Worm (Caenorhabditis elegans) whole organism, mixed stage, embryonic: ENCODE results near the gene K05F6.10.

Experiments
- blmp-1 ChIP-seq: fragments of 150-350 bp; optimal IDR thresholded peaks from 2 replicates; lab custom pipeline; 2014; ENCODE audit warnings: missing biosample characterization, missing genetic modification characterization
- ceh-39 ChIP-seq: fragments of 150-350 bp; optimal IDR thresholded peaks from 2 replicates; lab custom pipeline; 2014; ENCODE audit warnings: missing biosample characterization, missing genetic modification characterization
- ceh-43 ChIP-seq: fragments of 200-800 bp; sonication (Bioruptor generic); optimal IDR thresholded peaks from 2 replicates; lab custom pipeline; 2018; ENCODE audit warnings: mild to moderate bottlenecking, missing genetic modification characterization, moderate library complexity, missing compliant biosample characterization
- ceh-83 ChIP-seq: fragments of 200-800 bp; sonication (Bioruptor generic); optimal IDR thresholded peaks from 2 replicates; lab custom pipeline; 2018; ENCODE audit warnings: mild to moderate bottlenecking, missing genetic modification characterization, missing compliant biosample characterization
- ces-1 ChIP-seq: fragments of 150-350 bp; optimal IDR thresholded peaks from 2 replicates; lab custom pipeline; 2014; ENCODE audit warnings: missing biosample characterization, missing genetic modification reagents, missing genetic modification characterization
- cnd-1 ChIP-seq: fragments of 200-800 bp; sonication (Bioruptor generic); optimal IDR thresholded peaks from 2 replicates; lab custom pipeline; 2018; ENCODE audit warnings: mild to moderate bottlenecking, missing genetic modification characterization, missing compliant biosample characterization
- elt-1 ChIP-seq: sonication (generic microtip); optimal IDR thresholded peaks from 2 replicates; lab custom pipeline; 2017; ENCODE audit warnings: missing genetic modification characterization, mild to moderate bottlenecking, missing compliant biosample characterization, antibody characterized with exemption, moderate library complexity, borderline replicate concordance; ENCODE audit not compliant: insufficient read depth
- elt-3 ChIP-seq: fragments of 150-350 bp; optimal IDR thresholded peaks from 2 replicates; lab custom pipeline; 2014; ENCODE audit warnings: missing biosample characterization, missing genetic modification characterization
- flh-1 ChIP-seq: fragments of 200-800 bp; sonication (Bioruptor generic); optimal IDR thresholded peaks from 2 replicates; lab custom pipeline; 2018; ENCODE audit warnings: mild to moderate bottlenecking, missing genetic modification characterization, moderate library complexity, missing compliant biosample characterization
- ham-2 ChIP-seq: fragments of 200-800 bp; sonication (Bioruptor generic); optimal IDR thresholded peaks from 2 replicates; lab custom pipeline; 2018; ENCODE audit warnings: mild to moderate bottlenecking, missing genetic modification characterization, missing compliant biosample characterization
- hlh-1 ChIP-seq: fragments of 150-350 bp; optimal IDR thresholded peaks from 2 replicates; lab custom pipeline; 2014; ENCODE audit warnings: missing biosample characterization, missing genetic modification reagents, missing genetic modification characterization
- lin-32 ChIP-seq: fragments of 200-800 bp; sonication (Bioruptor generic); optimal IDR thresholded peaks from 2 replicates; lab custom pipeline; 2018; ENCODE audit warnings: mild to moderate bottlenecking, missing genetic modification characterization, missing compliant biosample characterization
- lsy-2 ChIP-seq: fragments of 150-350 bp; optimal IDR thresholded peaks from 2 replicates; lab custom pipeline; 2014; ENCODE audit warnings: missing biosample characterization, missing genetic modification characterization
- mab-5 ChIP-seq: fragments of 150-350 bp; optimal IDR thresholded peaks from 2 replicates; lab custom pipeline; 2014; ENCODE audit warnings: missing biosample characterization, missing genetic modification characterization
- mep-1 ChIP-seq: fragments of 150-350 bp; optimal IDR thresholded peaks from 2 replicates; lab custom pipeline; 2017; ENCODE audit warnings: missing biosample characterization, missing genetic modification reagents, missing genetic modification characterization, inconsistent platforms
- mls-2 ChIP-seq: sonication (generic microtip); optimal IDR thresholded peaks from 2 replicates; lab custom pipeline; 2016; ENCODE audit warnings: mild to moderate bottlenecking, missing genetic modification characterization, moderate library complexity, missing compliant biosample characterization
- nhr-12 ChIP-seq: fragments of 150-350 bp; optimal IDR thresholded peaks from 2 replicates; lab custom pipeline; 2014; ENCODE audit warnings: missing biosample characterization, missing genetic modification characterization
- nhr-237 ChIP-seq: fragments of 150-350 bp; optimal IDR thresholded peaks from 2 replicates; lab custom pipeline; 2014; ENCODE audit warnings: missing biosample characterization, missing genetic modification characterization
- pha-4 ChIP-seq: fragments of 150-350 bp; optimal IDR thresholded peaks from 2 replicates; lab custom pipeline; 2018; ENCODE audit warnings: missing biosample characterization, missing genetic modification reagents, missing genetic modification characterization
- sem-2 ChIP-seq: fragments of 200-800 bp; sonication (Bioruptor generic); optimal IDR thresholded peaks from 2 replicates; lab custom pipeline; 2018; ENCODE audit warnings: mild to moderate bottlenecking, missing genetic modification characterization, missing compliant biosample characterization
- snpc-4 ChIP-seq: fragments of 150-350 bp; optimal IDR thresholded peaks from 2 replicates; lab custom pipeline; 2014; ENCODE audit warnings: missing biosample characterization, missing genetic modification characterization
- sptf-1 ChIP-seq: sonication (generic microtip); optimal IDR thresholded peaks from 2 replicates; lab custom pipeline; 2017; ENCODE audit warnings: mild to moderate bottlenecking, missing genetic modification characterization, moderate library complexity, missing compliant biosample characterization
- unc-120 ChIP-seq: sonication (generic microtip); optimal IDR thresholded peaks from 2 replicates; lab custom pipeline; 2017; ENCODE audit warnings: missing genetic modification characterization, missing compliant biosample characterization; ENCODE audit not compliant: poor library complexity, severe bottlenecking
- unc-39 ChIP-seq: fragments of 150-350 bp; optimal IDR thresholded peaks from 2 replicates; lab custom pipeline; 2014; ENCODE audit warnings: missing biosample characterization, missing genetic modification characterization
- unc-62 ChIP-seq: fragments of 150-350 bp; optimal IDR thresholded peaks from 2 replicates; lab custom pipeline; 2014; ENCODE audit warnings: missing biosample characterization, missing genetic modification reagents, missing genetic modification characterization
- ztf-11 ChIP-seq: fragments of 150-350 bp; optimal IDR thresholded peaks from 2 replicates; lab custom pipeline; 2014; ENCODE audit warnings: missing biosample characterization, missing genetic modification characterization

Gene K05F6.10

DNA sequence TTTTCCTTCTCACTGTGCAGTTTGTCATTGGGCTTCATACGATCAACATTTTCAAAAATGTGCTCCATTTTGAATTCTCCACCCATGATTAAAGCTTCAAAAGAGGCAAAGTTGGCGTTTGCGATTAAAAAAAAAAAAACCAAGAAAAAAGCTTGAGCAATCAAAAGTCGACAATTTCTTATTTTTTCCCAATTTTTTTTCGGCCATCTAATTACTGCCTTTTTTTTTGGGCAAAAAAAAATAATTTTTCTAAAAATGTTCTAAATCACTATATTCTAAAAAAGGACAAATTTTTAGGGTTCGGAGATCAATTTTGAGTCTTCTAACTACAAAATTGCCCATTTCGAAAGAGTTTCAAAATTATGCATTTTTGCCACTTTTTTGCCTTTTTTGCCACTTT, at the start of gene K05F6.10:
TSS of gene K05F6.10 (minus strand) at position 101 of the 400 bp plus-strand sequence.
- TF ChIP-seq unc-62 (GFP tag; lab: Kevin White, UChicago) (no peak), snpc-4 (no peak), hlh-1 (no peak), flh-1 (GFP tag; lab: Kevin White, UChicago) (no peak), nhr-12 (no peak), unc-39 (tag; lab: Kevin White, UChicago) (no peak), mls-2 (no peak)

DNA sequence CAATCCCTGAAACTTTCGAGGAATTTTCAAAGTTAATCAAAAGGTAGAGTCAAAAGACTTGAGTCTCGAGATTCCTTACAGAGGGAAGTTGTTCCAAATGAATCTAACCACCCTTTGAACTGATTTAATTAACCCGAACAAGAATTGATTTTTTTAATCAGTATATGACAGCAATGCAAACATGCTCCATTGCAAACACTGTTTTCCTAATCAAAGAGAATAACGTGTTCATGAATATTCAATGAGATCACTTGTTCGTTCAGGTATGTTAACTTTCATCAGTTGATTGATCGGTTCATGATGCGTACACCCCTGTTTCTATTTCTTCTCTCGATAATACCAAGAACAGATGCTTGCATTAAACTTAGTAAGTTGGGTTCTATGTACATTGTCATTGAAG, 49.7 kb upstream of the K05F6.10 start, which contains the start of gene C08E3.14:
TSS of gene C08E3.14 (plus strand) at position 301 of the 400 bp plus-strand sequence.
- TF ChIP-seq mab-5 (tag; lab: Kevin White, UChicago), result no peak

DNA sequence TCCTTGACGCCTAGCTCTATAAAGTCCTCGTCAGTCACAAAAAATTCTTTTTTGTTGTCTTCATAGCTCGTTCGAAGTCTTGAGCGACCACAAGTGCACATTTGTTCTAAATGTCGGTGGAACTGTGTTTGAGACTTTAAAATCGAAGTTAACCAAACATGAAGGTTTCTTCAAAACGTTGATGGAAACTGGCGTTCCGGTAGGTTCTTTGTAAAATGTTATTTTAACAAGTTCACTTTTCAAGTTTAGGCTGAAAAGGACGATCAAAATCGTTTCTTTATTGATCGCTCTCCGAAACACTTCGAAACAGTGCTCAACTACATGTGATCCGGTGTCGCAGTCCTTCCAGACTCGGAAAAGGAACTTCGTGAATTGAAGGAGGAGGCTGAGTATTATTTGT, 48.6 kb upstream of the K05F6.10 start, which contains the start of gene fbxa-160:
TSS of gene fbxa-160 (minus strand) at position 101 of the 400 bp plus-strand sequence.
- TF ChIP-seq nhr-237 (tag; lab: Kevin White, UChicago) (no peak), elt-3 (tag; lab: Kevin White, UChicago) (no peak), ces-1 (GFP tag; lab: Kevin White, UChicago) (no peak), sptf-1 (no peak), ceh-83 (GFP tag; lab: Kevin White, UChicago) (no peak), ceh-39 (tag; lab: Kevin White, UChicago) (no peak), mab-5 (tag; lab: Kevin White, UChicago) (no peak), nhr-12 (no peak), blmp-1 (tag; lab: Kevin White, UChicago) (no peak), hlh-1 (no peak), ham-2 (GFP tag; lab: Kevin White, UChicago) (no peak), mep-1 (no peak), ztf-11 (tag; lab: Kevin White, UChicago) (no peak), unc-62 (GFP tag; lab: Kevin White, UChicago) (no peak), pha-4 (tag; lab: Kevin White, UChicago) (no peak)
- TF ChIP-seq, all 35 proteins: peak for 0

DNA sequence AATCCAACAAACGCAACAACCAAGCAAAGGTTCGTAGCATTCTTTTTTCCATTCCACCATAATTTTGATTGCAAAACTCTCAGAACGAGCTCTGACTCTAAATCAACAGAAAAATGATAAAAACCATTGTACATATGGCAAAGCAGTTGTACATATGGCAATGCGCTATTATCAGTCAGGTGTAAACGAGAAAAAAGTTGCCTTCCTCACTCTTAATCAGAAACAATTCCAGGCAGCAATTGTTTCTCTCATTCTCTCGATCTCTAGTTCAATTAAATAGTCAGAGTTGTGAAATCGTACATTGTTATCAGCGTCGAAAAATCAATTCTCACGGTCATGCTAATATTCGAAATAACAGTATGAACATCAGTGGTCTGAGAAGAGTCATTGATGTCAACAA, 45.9 kb upstream of the K05F6.10 start:
- TF ChIP-seq sem-2 (GFP tag; lab: Kevin White, UChicago), result no peak

DNA sequence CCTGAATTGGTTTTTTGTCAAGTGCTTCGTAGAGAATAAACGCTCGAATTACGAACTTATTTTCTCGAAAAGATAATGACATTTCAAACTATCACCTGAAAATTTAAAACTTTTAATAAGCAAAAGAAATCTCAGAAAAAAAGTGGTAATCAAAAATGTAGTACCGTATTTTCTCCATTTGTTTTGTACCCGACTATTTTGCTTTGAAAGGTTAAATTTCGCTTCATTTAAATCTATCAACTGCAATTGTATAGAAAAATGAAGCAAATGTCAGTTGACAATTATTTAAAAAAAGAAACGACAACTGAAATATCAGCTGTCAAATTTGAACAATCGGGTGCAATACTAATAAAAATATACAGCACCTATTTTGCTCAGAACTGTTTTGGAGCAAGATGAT, 45.2 kb upstream of the K05F6.10 start, which contains the start of gene fbxa-158:
TSS of gene fbxa-158 (minus strand) at position 101 of the 400 bp plus-strand sequence.
- TF ChIP-seq blmp-1 (tag; lab: Kevin White, UChicago), result no peak
- TF ChIP-seq pha-4 (tag; lab: Kevin White, UChicago), result no peak
- no peak for TF ChIP-seq ceh-43 (GFP tag; lab: Kevin White, UChicago)
- no peak for TF ChIP-seq ces-1 (GFP tag; lab: Kevin White, UChicago)
- TF ChIP-seq sptf-1, result no peak
- no peak for TF ChIP-seq ceh-39 (tag; lab: Kevin White, UChicago)
- TF ChIP-seq, all 35 proteins: peak for 0

DNA sequence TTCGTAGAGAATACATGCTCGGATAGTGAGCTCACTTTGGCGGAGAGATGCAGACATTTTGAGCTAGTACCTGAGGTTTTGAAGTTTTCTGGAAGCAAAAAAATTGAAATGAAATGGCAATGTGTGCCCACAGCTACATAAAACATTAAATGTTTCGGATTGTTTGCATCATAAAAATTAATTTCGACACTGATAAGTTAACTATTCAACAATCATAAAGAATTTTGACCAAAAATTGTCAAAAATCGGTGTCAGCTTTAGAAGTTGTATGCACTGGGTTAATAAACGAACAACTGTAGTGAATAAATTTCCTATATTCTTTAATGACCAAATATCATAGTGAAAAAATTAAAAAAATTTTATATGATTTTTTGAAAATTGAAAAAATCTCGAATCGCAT, 43.0 kb upstream of the K05F6.10 start, which contains the start of gene fbxa-166:
TSS of gene fbxa-166 (minus strand) at position 101 of the 400 bp plus-strand sequence.
- TF ChIP-seq blmp-1 (tag; lab: Kevin White, UChicago) (no peak), hlh-1 (no peak), elt-1 (tag; lab: Kevin White, UChicago) (no peak), unc-62 (GFP tag; lab: Kevin White, UChicago) (no peak), nhr-237 (tag; lab: Kevin White, UChicago) (no peak), ham-2 (GFP tag; lab: Kevin White, UChicago) (no peak), cnd-1 (tag; lab: Kevin White, UChicago) (no peak), lsy-2 (tag; lab: Kevin White, UChicago) (no peak), mab-5 (tag; lab: Kevin White, UChicago) (no peak), pha-4 (tag; lab: Kevin White, UChicago) (no peak), unc-120 (tag; lab: Kevin White, UChicago) (no peak), ces-1 (GFP tag; lab: Kevin White, UChicago) (no peak), ceh-43 (GFP tag; lab: Kevin White, UChicago) (no peak), unc-39 (tag; lab: Kevin White, UChicago) (no peak), lin-32 (GFP tag; lab: Kevin White, UChicago) (no peak), mls-2 (no peak), sem-2 (GFP tag; lab: Kevin White, UChicago) (no peak), sptf-1 (no peak)
